Fruit fly (Drosophila melanogaster): ENCODE data around the gene cutlet.

The cutlet gene

DNA sequence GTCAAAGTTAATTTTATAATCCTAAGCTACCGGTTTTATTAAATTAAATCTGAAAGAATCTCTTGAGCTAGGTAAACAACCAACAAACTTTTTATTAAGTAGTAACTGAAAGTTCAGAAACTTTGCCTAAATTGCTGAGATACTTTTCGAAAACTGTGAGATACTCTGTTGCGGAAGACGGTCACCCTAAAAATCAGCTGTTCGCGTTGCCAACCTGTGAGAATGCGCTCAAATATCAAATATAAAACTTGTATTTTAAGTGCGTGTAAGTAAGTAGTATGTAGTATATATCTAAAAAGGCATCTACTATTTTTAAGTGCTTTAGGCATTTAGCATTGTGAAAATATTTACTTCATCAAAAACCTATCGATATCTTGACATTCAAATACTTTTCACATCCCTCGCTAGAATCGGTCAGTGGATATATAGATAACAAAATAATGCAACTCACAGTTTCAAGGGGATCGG is 1.4 kb upstream of the cutlet start, which contains the start of the genes CG31955 and CG2818 (continued):
- TF ChIP-seq HLH4C (GFP tag; IDR thresholded peaks at IDR 0.05; ENCODE audit: partially characterized antibody) (peak; percentile 50; the same call in 1 of the 3 replicates), hb (GFP tag; IDR thresholded peaks at IDR 0.05; ENCODE audit: partially characterized antibody) (no peak), Med (GFP tag) (peak; percentile 70), zfh2 (GFP tag; optimal IDR thresholded peaks at IDR 0.05) (no peak), CG17361 (GFP tag; IDR thresholded peaks at IDR 0.05) (peak; percentile 38; the same call in 1 of the 3 replicates), Oli (tag; optimal IDR thresholded peaks at IDR 0.05) (no peak), danr (GFP tag; IDR thresholded peaks at IDR 0.05) (no peak), org-1 (GFP tag; optimal IDR thresholded peaks at IDR 0.05) (no peak), tgo (GFP tag; IDR thresholded peaks at IDR 0.05) (no peak), CG4707 (GFP tag; optimal IDR thresholded peaks at IDR 0.05) (no peak), corto (GFP tag; optimal IDR thresholded peaks at IDR 0.05) (no peak), Dbx (GFP tag; IDR thresholded peaks at IDR 0.05) (no peak), CG33213 (GFP tag; optimal IDR thresholded peaks at IDR 0.05) (no peak), CG14014 (GFP tag; IDR thresholded peaks at IDR 0.05) (no peak), CG2120 (GFP tag; optimal IDR thresholded peaks at IDR 0.05) (peak; percentile 41), sens-2 (GFP tag; IDR thresholded peaks at IDR 0.05) (no peak), gcm (GFP tag; optimal IDR thresholded peaks at IDR 0.05) (no peak), Tbp (GFP tag; optimal IDR thresholded peaks at IDR 0.05) (no peak), CG1529 (GFP tag; optimal IDR thresholded peaks at IDR 0.05) (no peak), BEAF-32 (GFP tag; optimal IDR thresholded peaks at IDR 0.05) (peak; percentile 80), CG3407 (GFP tag; optimal IDR thresholded peaks at IDR 0.05) (no peak)

DNA sequence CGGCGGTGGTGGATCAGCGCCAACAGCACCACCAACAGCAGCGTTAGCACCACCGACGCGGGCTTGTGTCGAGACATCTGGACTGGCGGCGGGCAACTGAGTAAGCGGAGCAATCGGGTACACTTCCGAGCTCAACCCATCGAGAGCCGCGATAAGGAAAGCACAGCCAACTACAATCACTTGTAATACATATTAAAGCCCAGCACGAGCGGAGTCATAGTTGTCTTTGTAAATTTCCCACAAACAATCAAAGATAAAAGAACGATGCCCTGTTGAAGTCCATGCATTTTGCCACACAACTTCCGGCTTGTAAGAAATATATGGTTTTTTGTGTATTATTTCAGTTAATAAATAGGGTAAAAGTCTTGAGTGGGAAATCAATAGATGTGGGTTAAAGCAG is 4.6 kb downstream of the cutlet start, which contains the start of gene CG31777:
Gene CG31777, minus strand, starts transcription at position 101 of the 400 bp plus-strand sequence.
- TF ChIP-seq vnd (GFP tag; IDR thresholded peaks at IDR 0.05; ENCODE audit: partially characterized antibody): 0 out of 3 replicates have a peak, but pooled peaks have one; percentile 8
- TF ChIP-seq Deaf1 (tag; optimal IDR thresholded peaks at IDR 0.05): peak; percentile 34
- no peak for TF ChIP-seq Nf-YA (GFP tag; IDR thresholded peaks at IDR 0.05)

DNA sequence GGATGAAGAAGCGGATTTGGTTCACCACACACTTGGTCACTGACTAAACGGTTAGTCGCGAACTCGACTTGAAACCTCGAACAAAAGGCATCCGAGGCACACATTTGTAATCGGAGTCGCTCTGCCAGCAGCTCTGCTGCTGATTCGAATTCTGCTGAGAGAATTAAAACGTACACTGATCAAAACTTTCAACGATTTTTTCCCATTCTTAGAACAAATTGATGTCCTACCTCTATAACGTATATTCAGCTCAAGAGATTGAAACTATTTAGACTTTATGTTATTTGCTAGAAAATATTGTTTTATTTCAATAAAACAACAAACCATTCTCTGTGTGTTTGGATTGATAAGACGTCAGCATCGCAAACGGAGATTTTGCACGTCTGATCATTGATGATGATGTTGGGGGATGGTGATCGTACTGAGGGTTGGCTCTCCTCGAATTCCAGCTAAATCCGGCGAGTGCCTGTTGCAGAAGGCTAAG is 6.1 kb downstream of the cutlet start, which contains the start of gene CG31778:
Gene CG31778, minus strand, starts transcription at position 51 of the 484 bp plus-strand sequence.
- TF ChIP-seq Adf1 (GFP tag; IDR thresholded peaks at IDR 0.05) (peak; percentile 47; the same call in 1 of the 2 replicates), nom (GFP tag; optimal IDR thresholded peaks at IDR 0.05) (peak; percentile 68), prd (optimal IDR thresholded peaks at IDR 0.05) (no peak), prd (GFP tag; IDR thresholded peaks at IDR 0.05) (0 out of 3 replicates have a peak, but pooled peaks have one; percentile 11), Deaf1 (tag; optimal IDR thresholded peaks at IDR 0.05) (no peak), CG18599 (GFP tag; optimal IDR thresholded peaks at IDR 0.05) (peak; percentile 60), sob (GFP tag; IDR thresholded peaks at IDR 0.05) (0 out of 2 replicates have a peak, but pooled peaks have one; percentile 15), lab (GFP tag; optimal IDR thresholded peaks at IDR 0.05) (peak; percentile 26), PHDP (tag; optimal IDR thresholded peaks at IDR 0.05) (peak; percentile 25), HLHmδ (GFP tag; optimal IDR thresholded peaks at IDR 0.05) (no peak), CG9797 (GFP tag; optimal IDR thresholded peaks at IDR 0.05) (no peak), Hr51 (GFP tag; optimal IDR thresholded peaks at IDR 0.05) (peak in 1 of 2 experiments; percentile 4), CG2678 (tag; optimal IDR thresholded peaks at IDR 0.05) (peak; percentile 41), hkb (optimal IDR thresholded peaks at IDR 0.05) (no peak), hkb (GFP tag; IDR thresholded peaks at IDR 0.05) (no peak), CG2120 (GFP tag; optimal IDR thresholded peaks at IDR 0.05) (peak; percentile 56), H2.0 (GFP tag; IDR thresholded peaks at IDR 0.05) (0 out of 2 replicates have a peak, but pooled peaks have one; percentile 19), bab2 (GFP tag; optimal IDR thresholded peaks at IDR 0.05) (no peak), CG17568 (GFP tag; optimal IDR thresholded peaks at IDR 0.05) (no peak), Hmr (GFP tag; optimal IDR thresholded peaks at IDR 0.05) (peak; percentile 12), Ptx1 (GFP tag; IDR thresholded peaks at IDR 0.05) (peak; percentile 35; the same call in 1 of the 2 replicates), CG11247 (GFP tag; IDR thresholded peaks at IDR 0.05) (no peak), CG15514 (GFP tag; optimal IDR thresholded peaks at IDR 0.05) (peak; percentile 5), danr (GFP tag; IDR thresholded peaks at IDR 0.05) (peak; percentile 22; the same call in 1 of the 2 replicates), sug (tag; optimal IDR thresholded peaks at IDR 0.05) (peak; percentile 20), Xrp1 (GFP tag; IDR thresholded peaks at IDR 0.05) (no peak)

All from whole organism, embryonic.